Fruit fly (Drosophila melanogaster) whole organism, embryonic: Measurements from ENCODE around the gene GILT3.
A peak's percentile ranks its signal among the peaks of the same experiment; 100 is the strongest.

Experiments used
- CG1024 ChIP-seq: fragments of 200-800 bp; sonication (Bioruptor generic); IDR thresholded peaks from 2 replicates; pipeline ENCODE4 v1.3.6; 2022; ENCODE audit warnings: missing biosample characterization, missing genetic modification characterization
- CG10267 ChIP-seq: fragments of 200-800 bp; sonication (Bioruptor generic); optimal IDR thresholded peaks from 2 replicates; lab custom pipeline; 2018; ENCODE audit warnings: missing biosample characterization, mild to moderate bottlenecking, missing genetic modification characterization, moderate library complexity
- CG13296 ChIP-seq: fragments of 200-800 bp; sonication (Bioruptor generic); optimal IDR thresholded peaks from 3 replicates; lab custom pipeline; 2018; ENCODE audit warnings: missing biosample characterization, mild to moderate bottlenecking, missing genetic modification characterization
- CG14050 ChIP-seq: fragments of 200-800 bp; sonication (Bioruptor generic); IDR thresholded peaks from 3 replicates; pipeline ENCODE4 v1.3.6; 2022; ENCODE audit warnings: missing biosample characterization, missing genetic modification characterization
- CG1529 ChIP-seq: fragments of 200-800 bp; sonication (Bioruptor generic); optimal IDR thresholded peaks from 3 replicates; lab custom pipeline; 2018; ENCODE audit warnings: missing biosample characterization, missing genetic modification characterization
- CG1602 ChIP-seq: fragments of 200-800 bp; sonication (Bioruptor generic); optimal IDR thresholded peaks from 3 replicates; lab custom pipeline; 2016; ENCODE audit warnings: missing biosample characterization, missing genetic modification characterization
- CG16815 ChIP-seq: fragments of 200-800 bp; sonication (Bioruptor generic); optimal IDR thresholded peaks from 3 replicates; lab custom pipeline; 2017; ENCODE audit warnings: missing biosample characterization, mild to moderate bottlenecking, missing genetic modification characterization
- CG17568 ChIP-seq: fragments of 200-800 bp; sonication (Bioruptor generic); optimal IDR thresholded peaks from 2 replicates; lab custom pipeline; 2018; ENCODE audit warnings: missing biosample characterization, mild to moderate bottlenecking, missing genetic modification characterization, moderate library complexity
- CG1832 ChIP-seq: fragments of 200-800 bp; sonication (Bioruptor generic); optimal IDR thresholded peaks from 2 replicates; lab custom pipeline; 2017; ENCODE audit warnings: missing biosample characterization, mild to moderate bottlenecking, missing genetic modification characterization, inconsistent platforms
- CG30020 ChIP-seq: fragments of 200-800 bp; optimal IDR thresholded peaks from 2 replicates; lab custom pipeline; 2019; ENCODE audit warnings: missing biosample characterization, mild to moderate bottlenecking, missing genetic modification characterization, moderate library complexity
- CG30431 ChIP-seq: fragments of 200-800 bp; sonication (Bioruptor generic); optimal IDR thresholded peaks from 2 replicates; lab custom pipeline; 2017; ENCODE audit warnings: missing biosample characterization, missing genetic modification characterization
- CG31441 ChIP-seq: fragments of 200-800 bp; sonication (Bioruptor generic); IDR thresholded peaks from 2 replicates; pipeline ENCODE4 v1.3.6; 2022; ENCODE audit warnings: missing biosample characterization, missing genetic modification characterization
- CG32772 ChIP-seq: fragments of 200-800 bp; sonication (Bioruptor generic); IDR thresholded peaks from 2 replicates; pipeline ENCODE4 v1.3.6; 2022; ENCODE audit warnings: missing biosample characterization, missing genetic modification characterization
- CG33213 ChIP-seq: fragments of 200-800 bp; sonication (Bioruptor generic); optimal IDR thresholded peaks from 3 replicates; lab custom pipeline; 2016; ENCODE audit warnings: missing biosample characterization, missing genetic modification characterization
- CG42726 ChIP-seq: fragments of 200-800 bp; sonication (Bioruptor generic); IDR thresholded peaks from 2 replicates; pipeline ENCODE4 v1.3.6; 2022; ENCODE audit warnings: missing biosample characterization, missing genetic modification characterization; ENCODE audit not compliant: partially characterized antibody
- CG4404 ChIP-seq: fragments of 200-800 bp; sonication (Bioruptor generic); IDR thresholded peaks from 2 replicates; pipeline ENCODE4 v1.3.6; 2022; ENCODE audit warnings: missing biosample characterization, missing genetic modification characterization
- CG4707 ChIP-seq: fragments of 200-800 bp; sonication (Bioruptor generic); optimal IDR thresholded peaks from 2 replicates; lab custom pipeline; 2018; ENCODE audit warnings: missing biosample characterization, mild to moderate bottlenecking, missing genetic modification characterization, moderate library complexity
- CG6654 ChIP-seq: fragments of 200-800 bp; sonication (Bioruptor generic); optimal IDR thresholded peaks from 2 replicates; lab custom pipeline; 2017; ENCODE audit warnings: missing biosample characterization, mild to moderate bottlenecking, missing genetic modification characterization
- CG6854 ChIP-seq: fragments of 200-800 bp; sonication (Bioruptor generic); optimal IDR thresholded peaks from 3 replicates; lab custom pipeline; 2017; ENCODE audit warnings: missing biosample characterization, mild to moderate bottlenecking, missing genetic modification characterization
- CG7839 ChIP-seq: fragments of 200-800 bp; sonication (Bioruptor generic); optimal IDR thresholded peaks from 3 replicates; lab custom pipeline; 2018; ENCODE audit warnings: missing biosample characterization, mild to moderate bottlenecking, missing genetic modification characterization, moderate library complexity
- CG9797 ChIP-seq: fragments of 200-800 bp; sonication (Bioruptor generic); optimal IDR thresholded peaks from 3 replicates; lab custom pipeline; 2018; ENCODE audit warnings: missing biosample characterization, mild to moderate bottlenecking, missing genetic modification characterization
- CTCF ChIP-seq: fragments of 200-800 bp; sonication (Bioruptor generic); optimal IDR thresholded peaks from 2 replicates; lab custom pipeline; 2017; ENCODE audit warnings: missing biosample characterization, mild to moderate bottlenecking, missing genetic modification characterization, moderate library complexity
- Chrac-16 ChIP-seq: fragments of 200-800 bp; sonication (Bioruptor generic); optimal IDR thresholded peaks from 3 replicates; lab custom pipeline; 2016; ENCODE audit warnings: missing biosample characterization, missing genetic modification characterization
- CoRest ChIP-seq: fragments of 200-800 bp; sonication (Bioruptor generic); optimal IDR thresholded peaks from 3 replicates; lab custom pipeline; 2018; ENCODE audit warnings: missing biosample characterization, mild to moderate bottlenecking, missing genetic modification characterization, moderate library complexity
- Doc3 ChIP-seq: fragments of 200-800 bp; sonication (Bioruptor generic); IDR thresholded peaks from 3 replicates; pipeline ENCODE4 v1.3.6; 2022; ENCODE audit warnings: missing biosample characterization, missing genetic modification characterization; ENCODE audit not compliant: partially characterized antibody
- Eip74EF ChIP-seq, 2 experiments: fragments of 200-800 bp in 1 of 2; fragments of >200 bp in 1 of 2; sonication (Bioruptor generic) in 1 of 2; optimal IDR thresholded peaks; 2 replicates each; lab custom pipeline; 2017 to 2019; ENCODE audit warnings: missing biosample characterization in 2 of 2, missing genetic modification characterization in 2 of 2, mild to moderate bottlenecking in 1 of 2, moderate library complexity in 1 of 2
- Elba2 ChIP-seq: fragments of 200-800 bp; sonication (Bioruptor generic); optimal IDR thresholded peaks from 3 replicates; lab custom pipeline; 2016; ENCODE audit warnings: missing biosample characterization, missing genetic modification characterization
- Hmr ChIP-seq: fragments of 200-800 bp; sonication (Bioruptor generic); optimal IDR thresholded peaks from 3 replicates; lab custom pipeline; 2017; ENCODE audit warnings: mild to moderate bottlenecking, missing biosample characterization, missing genetic modification reagents, missing genetic modification characterization
- Lpt ChIP-seq: fragments of >200 bp; optimal IDR thresholded peaks from 2 replicates; lab custom pipeline; 2018; ENCODE audit warnings: missing biosample characterization, missing genetic modification characterization
- Nf-YC ChIP-seq: fragments of 200-800 bp; optimal IDR thresholded peaks from 3 replicates; lab custom pipeline; 2019; ENCODE audit warnings: missing biosample characterization, mild to moderate bottlenecking, missing genetic modification characterization, moderate library complexity
- Ptx1 ChIP-seq: fragments of 200-800 bp; sonication (Bioruptor generic); IDR thresholded peaks from 2 replicates; pipeline ENCODE4 v1.3.6; 2022; ENCODE audit warnings: missing biosample characterization, missing genetic modification characterization
- Sin3A ChIP-seq: fragments of >200 bp; optimal IDR thresholded peaks from 2 replicates; lab custom pipeline; 2018
- Ssrp ChIP-seq: fragments of 200-800 bp; sonication (Bioruptor generic); optimal IDR thresholded peaks from 2 replicates; lab custom pipeline; 2018; ENCODE audit warnings: missing biosample characterization, mild to moderate bottlenecking, missing genetic modification characterization, moderate library complexity
- Trl ChIP-seq, 3 experiments: fragments of >200 bp in 2 of 3; fragments of 200-800 bp in 1 of 3; sonication (Bioruptor generic) in 1 of 3; optimal IDR thresholded peaks; 2 replicates in 1 of 3; 3 replicates in 2 of 3; lab custom pipeline; 2016 to 2017; ENCODE audit warnings: missing biosample characterization in 1 of 3, missing genetic modification characterization in 1 of 3
- ato ChIP-seq: fragments of 200-800 bp; sonication (Bioruptor generic); IDR thresholded peaks from 2 replicates; pipeline ENCODE4 v1.3.6; 2022; ENCODE audit warnings: missing biosample characterization, missing genetic modification characterization; ENCODE audit not compliant: partially characterized antibody
- btn ChIP-seq: fragments of 200-800 bp; sonication (Bioruptor generic); optimal IDR thresholded peaks from 2 replicates; lab custom pipeline; 2016; ENCODE audit warnings: missing biosample characterization, missing genetic modification characterization
- dati ChIP-seq: fragments of 200-800 bp; sonication (Bioruptor generic); IDR thresholded peaks from 2 replicates; pipeline ENCODE4 v1.3.6; 2022; ENCODE audit warnings: missing biosample characterization, missing genetic modification characterization
- dmrt99B ChIP-seq: fragments of 200-800 bp; sonication (Bioruptor generic); optimal IDR thresholded peaks from 2 replicates; lab custom pipeline; 2018; ENCODE audit warnings: missing biosample characterization, mild to moderate bottlenecking, missing genetic modification characterization, moderate library complexity
- dysf ChIP-seq: fragments of 200-800 bp; sonication (Bioruptor generic); IDR thresholded peaks from 3 replicates; pipeline ENCODE4 v1.3.6; 2022; ENCODE audit warnings: missing biosample characterization, missing genetic modification characterization
- esg ChIP-seq: fragments of 200-800 bp; sonication (Bioruptor generic); conservative IDR thresholded peaks from 2 replicates; pipeline ENCODE4 v1.3.6; 2022; ENCODE audit warnings: missing biosample characterization, missing genetic modification characterization
- ewg ChIP-seq: fragments of 200-800 bp; sonication (Bioruptor generic); optimal IDR thresholded peaks from 3 replicates; lab custom pipeline; 2017; ENCODE audit warnings: mild to moderate bottlenecking, missing biosample characterization, missing genetic modification reagents, missing genetic modification characterization
- fd102C ChIP-seq: fragments of 200-800 bp; sonication (Bioruptor generic); optimal IDR thresholded peaks from 2 replicates; lab custom pipeline; 2018; ENCODE audit warnings: missing biosample characterization, mild to moderate bottlenecking, missing genetic modification characterization, moderate library complexity
- fru ChIP-seq: fragments of >200 bp; optimal IDR thresholded peaks from 2 replicates; lab custom pipeline; 2017
- hth ChIP-seq: fragments of >200 bp; optimal IDR thresholded peaks from 2 replicates; lab custom pipeline; 2017; ENCODE audit warnings: inconsistent platforms
- otp ChIP-seq: fragments of 200-800 bp; sonication (Bioruptor generic); IDR thresholded peaks from 3 replicates; pipeline ENCODE4, ENCODE4 v1.3.6; 2022; ENCODE audit warnings: missing biosample characterization, missing genetic modification characterization
- schlank ChIP-seq: fragments of 200-800 bp; sonication (Bioruptor generic); optimal IDR thresholded peaks from 2 replicates; lab custom pipeline; 2018; ENCODE audit warnings: missing biosample characterization, mild to moderate bottlenecking, missing genetic modification characterization
- slp2 ChIP-seq: fragments of 200-800 bp; sonication (Bioruptor generic); optimal IDR thresholded peaks from 2 replicates; lab custom pipeline; 2016; ENCODE audit warnings: missing biosample characterization, missing genetic modification characterization
- stwl ChIP-seq: fragments of 200-800 bp; sonication (Bioruptor generic); optimal IDR thresholded peaks from 3 replicates; lab custom pipeline; 2018; ENCODE audit warnings: missing biosample characterization, mild to moderate bottlenecking, missing genetic modification characterization, moderate library complexity
- sug ChIP-seq: fragments of 200-800 bp; optimal IDR thresholded peaks from 2 replicates; lab custom pipeline; 2019; ENCODE audit warnings: missing biosample characterization, mild to moderate bottlenecking, missing genetic modification characterization, moderate library complexity
- tna ChIP-seq: fragments of 200-800 bp; sonication (Bioruptor generic); IDR thresholded peaks from 2 replicates; pipeline ENCODE4 v1.3.6; 2022; ENCODE audit warnings: missing biosample characterization, missing genetic modification characterization; ENCODE audit not compliant: partially characterized antibody

Gene GILT3

dm6 chr3R:23709508-23710208, 32.5 kb downstream of the GILT3 start, which contains the start of gene CG10301 (continued):
- TF ChIP-seq Trl (optimal IDR thresholded peaks at IDR 0.05; lab: Kevin White, UChicago) (no peak), Trl (GFP tag; optimal IDR thresholded peaks at IDR 0.05; lab: Kevin White, UChicago) (peak; percentile 12), CG17568 (GFP tag; lab: Kevin White, UChicago) (no peak), dysf (peak; percentile 62; the same call in 2 of the 3 replicates), CG6854 (GFP tag; lab: Kevin White, UChicago) (no peak), CG1529 (GFP tag; lab: Kevin White, UChicago) (peak; percentile 58), dmrt99B (tag; lab: Kevin White, UChicago) (peak; percentile 66), CG6654 (GFP tag; lab: Kevin White, UChicago) (no peak), Eip74EF (GFP tag; optimal IDR thresholded peaks at IDR 0.05; lab: Kevin White, UChicago) (peak in 1 of 2 experiments; percentile 20), Ptx1 (GFP tag; lab: Robert Waterston, UW) (peak; percentile 43; the same call in 1 of the 2 replicates), CG14050 (GFP tag; lab: Robert Waterston, UW) (no peak), CG10267 (tag; lab: Kevin White, UChicago) (peak; percentile 67), CG13296 (GFP tag; lab: Kevin White, UChicago) (no peak), fd102C (GFP tag; lab: Kevin White, UChicago) (peak; percentile 76), tna (no peak), CG4404 (peak; percentile 84), CG7839 (tag; lab: Kevin White, UChicago) (peak; percentile 60), esg (GFP tag; lab: Robert Waterston, UW) (peak; percentile 52), Sin3A (lab: Kevin White, UChicago) (no peak), Ssrp (peak; percentile 66), CG4707 (GFP tag; lab: Kevin White, UChicago) (peak; percentile 21), dati (no peak), fru (lab: Kevin White, UChicago) (no peak), sug (tag; lab: Kevin White, UChicago) (no peak), CG30020 (tag; lab: Kevin White, UChicago) (no peak), CG16815 (GFP tag; lab: Kevin White, UChicago) (peak; percentile 63), CG9797 (GFP tag; lab: Kevin White, UChicago) (no peak), CG1832 (GFP tag; lab: Kevin White, UChicago) (no peak), CG1024 (peak; percentile 46; the same call in 1 of the 2 replicates), hth (lab: Kevin White, UChicago) (no peak), Elba2 (GFP tag; lab: Kevin White, UChicago) (no peak), btn (GFP tag; lab: Kevin White, UChicago) (peak; percentile 36), stwl (tag; lab: Kevin White, UChicago) (peak; percentile 21), Nf-YC (tag; lab: Kevin White, UChicago) (no peak), CG30431 (GFP tag; lab: Kevin White, UChicago) (peak; percentile 75), CG31441 (peak; percentile 65), Chrac-16 (GFP tag; lab: Kevin White, UChicago) (peak; percentile 68), CoRest (peak; percentile 61), Lpt (GFP tag; lab: Kevin White, UChicago) (no peak), Doc3 (GFP tag; lab: Robert Waterston, UW) (no peak), ewg (GFP tag; lab: Kevin White, UChicago) (peak; percentile 56), slp2 (peak; percentile 1), CG33213 (GFP tag; lab: Kevin White, UChicago) (peak; percentile 19), CG32772 (peak; percentile 49; the same call in 1 of the 2 replicates), otp (GFP tag; lab: Robert Waterston, UW) (peak; percentile 69; the same call in 2 of the 3 replicates), ato (GFP tag; lab: Robert Waterston, UW) (no peak), CTCF (GFP tag; lab: Kevin White, UChicago) (peak; percentile 13), CG42726 (no peak), schlank (tag; lab: Kevin White, UChicago) (no peak), Hmr (GFP tag; lab: Kevin White, UChicago) (no peak), CG1602 (GFP tag; lab: Kevin White, UChicago) (peak; percentile 66)
